Fruit fly (Drosophila melanogaster): ENCODE data around the gene CG33673.

dm6 chr2L:1975473-1975872 is 28.9 kb upstream of the CG33673 start:
- TF ChIP-seq h (optimal IDR thresholded peaks at IDR 0.05) (no peak), Sin3A (optimal IDR thresholded peaks at IDR 0.05) (no peak), insv (optimal IDR thresholded peaks at IDR 0.05) (no peak), psq (optimal IDR thresholded peaks at IDR 0.05) (no peak)
